Fruit fly (Drosophila melanogaster) whole organism, prepupa: ENCODE results near the gene alt.

Experiments used
- Blimp-1 ChIP-seq: fragments of 200-800 bp; sonication (Bioruptor generic); optimal IDR thresholded peaks from 3 replicates; lab custom pipeline; 2017; ENCODE audit warnings: missing biosample characterization, missing genetic modification characterization, mild to moderate bottlenecking, moderate library complexity, missing genetic modification reagents
- CG11902 ChIP-seq: fragments of 200-800 bp; sonication (Bioruptor generic); optimal IDR thresholded peaks from 3 replicates; lab custom pipeline; 2016; ENCODE audit warnings: missing biosample characterization, missing genetic modification characterization
- CG4318 ChIP-seq: fragments of 200-800 bp; sonication (Bioruptor generic); optimal IDR thresholded peaks from 3 replicates; lab custom pipeline; 2017; ENCODE audit warnings: missing biosample characterization, mild to moderate bottlenecking, missing genetic modification characterization
- CG6854 ChIP-seq: fragments of 200-800 bp; sonication (Bioruptor generic); optimal IDR thresholded peaks from 2 replicates; lab custom pipeline; 2017; ENCODE audit warnings: missing biosample characterization, mild to moderate bottlenecking, missing genetic modification characterization
- Eip78C ChIP-seq: fragments of 200-800 bp; sonication (Bioruptor generic); peaks from one replicate; lab custom pipeline; 2016; ENCODE audit warnings: missing biosample characterization, missing genetic modification characterization
- Ets96B ChIP-seq: fragments of 200-800 bp; optimal IDR thresholded peaks from 2 replicates; lab custom pipeline; 2019; ENCODE audit warnings: missing biosample characterization, mild to moderate bottlenecking, missing genetic modification characterization, moderate library complexity
- Gug ChIP-seq: fragments of 200-800 bp; sonication (Bioruptor generic); IDR thresholded peaks from 2 replicates; pipeline ENCODE4 v1.3.6; 2022; ENCODE audit warnings: missing biosample characterization, missing genetic modification characterization
- Met ChIP-seq: fragments of 200-800 bp; sonication (Bioruptor generic); optimal IDR thresholded peaks from 3 replicates; lab custom pipeline; 2016; ENCODE audit warnings: missing biosample characterization, missing genetic modification characterization
- OdsH ChIP-seq: fragments of 200-800 bp; sonication (Bioruptor generic); optimal IDR thresholded peaks from 3 replicates; lab custom pipeline; 2016; ENCODE audit warnings: missing biosample characterization, missing genetic modification characterization
- Smox ChIP-seq: fragments of 200-800 bp; sonication (Bioruptor generic); optimal IDR thresholded peaks from 3 replicates; lab custom pipeline; 2016; ENCODE audit warnings: missing biosample characterization, missing genetic modification characterization
- Sox14 ChIP-seq: fragments of 200-800 bp; sonication (Bioruptor generic); optimal IDR thresholded peaks from 3 replicates; lab custom pipeline; 2016; ENCODE audit warnings: missing biosample characterization, missing genetic modification characterization
- Sox15 ChIP-seq: fragments of 200-800 bp; sonication (Bioruptor generic); optimal IDR thresholded peaks from 3 replicates; lab custom pipeline; 2016; ENCODE audit warnings: missing biosample characterization, missing genetic modification characterization
- cyc ChIP-seq: fragments of 200-800 bp; sonication (Bioruptor generic); optimal IDR thresholded peaks from 3 replicates; lab custom pipeline; 2016; ENCODE audit warnings: missing biosample characterization, missing genetic modification characterization
- spab ChIP-seq: fragments of 200-800 bp; sonication (Bioruptor generic); optimal IDR thresholded peaks from 2 replicates; lab custom pipeline; 2017; ENCODE audit warnings: missing biosample characterization, mild to moderate bottlenecking, missing genetic modification characterization, missing genetic modification reagents

dm6 chr3R:17644019-17644418, 38.3 kb downstream of the alt start:
- TF ChIP-seq Sox15 (GFP tag; lab: Kevin White, UChicago) (no peak), CG6854 (GFP tag; lab: Kevin White, UChicago) (no peak), Ets96B (tag; lab: Kevin White, UChicago) (no peak), Sox14 (GFP tag; lab: Kevin White, UChicago) (no peak), cyc (GFP tag; lab: Kevin White, UChicago) (no peak), Eip78C (no peak), spab (no peak), CG4318 (GFP tag; lab: Kevin White, UChicago) (no peak), Gug (GFP tag; lab: Robert Waterston, UW) (no peak), Blimp-1 (GFP tag; lab: Kevin White, UChicago) (no peak), CG11902 (GFP tag; lab: Kevin White, UChicago) (no peak), OdsH (GFP tag; lab: Kevin White, UChicago) (no peak), Met (no peak), Smox (GFP tag; lab: Kevin White, UChicago) (no peak)
